Worm (Caenorhabditis elegans): ENCODE results near the gene ppk-3.

DNA sequence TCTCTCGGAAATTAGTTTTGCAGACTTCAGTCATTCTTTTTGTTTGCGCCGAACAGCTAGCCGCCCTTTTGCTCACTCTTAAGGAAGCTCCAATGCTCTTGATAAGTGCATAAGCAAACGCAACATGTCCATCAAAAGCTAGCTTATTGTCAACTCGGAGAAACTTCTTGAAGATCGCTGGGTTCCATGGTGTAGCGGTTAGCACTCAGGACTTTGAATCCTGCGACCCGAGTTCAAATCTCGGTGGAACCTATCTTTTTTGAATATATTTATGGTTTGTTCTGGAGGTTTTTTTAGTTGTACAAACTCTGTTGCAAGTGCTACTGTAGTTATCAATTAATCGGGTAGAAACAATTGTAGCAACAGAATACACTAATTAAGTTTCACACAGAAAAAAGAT lies 37.9 kb downstream of the ppk-3 start:
- no peak for TF ChIP-seq nhr-25 (tag; optimal IDR thresholded peaks at IDR 0.05)
- no peak for TF ChIP-seq ceh-82 (tag; optimal IDR thresholded peaks at IDR 0.05)
- no peak for TF ChIP-seq elt-3 (tag; optimal IDR thresholded peaks at IDR 0.05)
- TF ChIP-seq fos-1 (tag; optimal IDR thresholded peaks at IDR 0.05): no peak
- TF ChIP-seq Y55F3AM.14 (GFP tag; optimal IDR thresholded peaks at IDR 0.05): no peak
- no peak for TF ChIP-seq ama-1 (optimal IDR thresholded peaks at IDR 0.05)
- no peak for TF ChIP-seq blmp-1 (tag; optimal IDR thresholded peaks at IDR 0.05; ENCODE audit: insufficient read depth)
- no peak for TF ChIP-seq nhr-237 (tag; optimal IDR thresholded peaks at IDR 0.05)
- TF ChIP-seq nhr-11 (tag; optimal IDR thresholded peaks at IDR 0.05): no peak
- TF ChIP-seq ztf-11 (tag; optimal IDR thresholded peaks at IDR 0.05): no peak
- TF ChIP-seq nhr-23 (tag; optimal IDR thresholded peaks at IDR 0.05): no peak
- no peak for TF ChIP-seq dmd-4 (tag; optimal IDR thresholded peaks at IDR 0.05)
- no peak for TF ChIP-seq nhr-21 (tag; optimal IDR thresholded peaks at IDR 0.05)

All from whole organism, L2 larva.